Fruit fly (Drosophila melanogaster) whole organism, embryonic: Measurements from ENCODE around the gene CG12224.

Experiments
- Atf6 ChIP-seq: fragments of 200-800 bp; sonication (Bioruptor generic); IDR thresholded peaks from 2 replicates; pipeline ENCODE4 v1.3.6; 2022; ENCODE audit warnings: missing biosample characterization, missing genetic modification characterization
- CG10543 ChIP-seq: fragments of 200-800 bp; sonication (Bioruptor generic); optimal IDR thresholded peaks from 3 replicates; lab custom pipeline; 2017; ENCODE audit warnings: missing biosample characterization, mild to moderate bottlenecking, missing genetic modification characterization, moderate library complexity
- CG10654 ChIP-seq: fragments of 200-800 bp; sonication (Bioruptor generic); optimal IDR thresholded peaks from 2 replicates; lab custom pipeline; 2016; ENCODE audit warnings: missing biosample characterization, missing genetic modification characterization
- CG11247 ChIP-seq: fragments of 200-800 bp; sonication (Bioruptor generic); IDR thresholded peaks from 2 replicates; pipeline ENCODE4 v1.3.6; 2022; ENCODE audit warnings: missing biosample characterization, missing genetic modification characterization
- CG13287 ChIP-seq: fragments of 200-800 bp; sonication (Bioruptor generic); IDR thresholded peaks from 2 replicates; pipeline ENCODE4 v1.3.6; 2022; ENCODE audit warnings: missing biosample characterization, missing genetic modification characterization; ENCODE audit not compliant: partially characterized antibody
- CG14710 ChIP-seq: fragments of 200-800 bp; sonication (Bioruptor generic); optimal IDR thresholded peaks from 3 replicates; lab custom pipeline; 2019; ENCODE audit warnings: missing biosample characterization, mild to moderate bottlenecking, missing genetic modification characterization, moderate library complexity
- CG17802 ChIP-seq: fragments of 200-800 bp; sonication (Bioruptor generic); optimal IDR thresholded peaks from 2 replicates; lab custom pipeline; 2018; ENCODE audit warnings: missing biosample characterization, mild to moderate bottlenecking, missing genetic modification characterization, moderate library complexity
- CG30431 ChIP-seq: fragments of 200-800 bp; sonication (Bioruptor generic); optimal IDR thresholded peaks from 2 replicates; lab custom pipeline; 2017; ENCODE audit warnings: missing biosample characterization, missing genetic modification characterization
- CG31388 ChIP-seq: fragments of 200-800 bp; sonication (Bioruptor generic); optimal IDR thresholded peaks from 2 replicates; lab custom pipeline; 2016; ENCODE audit warnings: missing biosample characterization, missing genetic modification characterization
- CG34376 ChIP-seq: fragments of 200-800 bp; sonication (Bioruptor generic); optimal IDR thresholded peaks from 2 replicates; lab custom pipeline; 2018; ENCODE audit warnings: missing biosample characterization, mild to moderate bottlenecking, missing genetic modification characterization
- CG42726 ChIP-seq: fragments of 200-800 bp; sonication (Bioruptor generic); IDR thresholded peaks from 2 replicates; pipeline ENCODE4 v1.3.6; 2022; ENCODE audit warnings: missing biosample characterization, missing genetic modification characterization; ENCODE audit not compliant: partially characterized antibody
- CG4617 ChIP-seq: fragments of 200-800 bp; sonication (Bioruptor generic); optimal IDR thresholded peaks from 3 replicates; lab custom pipeline; 2016; ENCODE audit warnings: missing biosample characterization, missing genetic modification characterization, borderline replicate concordance
- CG5245 ChIP-seq: fragments of 200-800 bp; sonication (Bioruptor generic); optimal IDR thresholded peaks from 3 replicates; lab custom pipeline; 2016; ENCODE audit warnings: missing biosample characterization, missing genetic modification characterization
- CG6791 ChIP-seq: fragments of 200-800 bp; sonication (Bioruptor generic); IDR thresholded peaks from 3 replicates; pipeline ENCODE4 v1.3.6; 2022; ENCODE audit warnings: missing biosample characterization, missing genetic modification characterization; ENCODE audit not compliant: partially characterized antibody
- CG8089 ChIP-seq: fragments of 200-800 bp; sonication (Bioruptor generic); optimal IDR thresholded peaks from 3 replicates; lab custom pipeline; 2016; ENCODE audit warnings: missing biosample characterization, missing genetic modification characterization
- CG9817 ChIP-seq: fragments of 200-800 bp; sonication (Bioruptor generic); optimal IDR thresholded peaks from 2 replicates; lab custom pipeline; 2018; ENCODE audit warnings: missing biosample characterization, mild to moderate bottlenecking, missing genetic modification characterization, moderate library complexity
- E2f1 ChIP-seq: fragments of 200-800 bp; sonication (Bioruptor generic); IDR thresholded peaks from 2 replicates; pipeline ENCODE4 v1.3.6; 2022; ENCODE audit warnings: missing biosample characterization, missing genetic modification characterization
- Ets65A ChIP-seq: fragments of 200-800 bp; sonication (Bioruptor generic); peaks from one replicate; lab custom pipeline; 2016; ENCODE audit warnings: missing biosample characterization, missing genetic modification characterization
- Ets97D ChIP-seq: fragments of 200-800 bp; sonication (Bioruptor generic); optimal IDR thresholded peaks from 3 replicates; lab custom pipeline; 2016; ENCODE audit warnings: missing biosample characterization, missing genetic modification characterization
- Med ChIP-seq: fragments of 200-800 bp; sonication (Bioruptor generic); peaks from one replicate; lab custom pipeline; 2016; ENCODE audit warnings: missing biosample characterization, missing genetic modification characterization, mild to moderate bottlenecking, inconsistent platforms, moderate library complexity
- Mes4 ChIP-seq: fragments of 200-800 bp; sonication (Bioruptor generic); optimal IDR thresholded peaks from 2 replicates; lab custom pipeline; 2016; ENCODE audit warnings: missing biosample characterization, missing genetic modification characterization
- Opbp ChIP-seq: fragments of 200-800 bp; sonication (Bioruptor generic); IDR thresholded peaks from 3 replicates; pipeline ENCODE4 v1.3.6; 2022; ENCODE audit warnings: missing biosample characterization, missing genetic modification characterization; ENCODE audit not compliant: partially characterized antibody
- Scr ChIP-seq: fragments of 200-800 bp; sonication (Bioruptor generic); IDR thresholded peaks from 2 replicates; pipeline ENCODE4 v1.3.6; 2022; ENCODE audit warnings: missing biosample characterization, missing genetic modification characterization; ENCODE audit not compliant: partially characterized antibody
- Trl ChIP-seq, 3 experiments: fragments of >200 bp in 2 of 3; fragments of 200-800 bp in 1 of 3; sonication (Bioruptor generic) in 1 of 3; optimal IDR thresholded peaks; 2 replicates in 1 of 3; 3 replicates in 2 of 3; lab custom pipeline; 2016 to 2017; ENCODE audit warnings: missing biosample characterization in 1 of 3, missing genetic modification characterization in 1 of 3
- abd-A ChIP-seq: fragments of 200-800 bp; sonication (Bioruptor generic); optimal IDR thresholded peaks from 3 replicates; lab custom pipeline; 2019; ENCODE audit warnings: missing biosample characterization, mild to moderate bottlenecking, missing genetic modification characterization, moderate library complexity
- az2 ChIP-seq: fragments of 200-800 bp; sonication (Bioruptor generic); optimal IDR thresholded peaks from 3 replicates; lab custom pipeline; 2016; ENCODE audit warnings: missing biosample characterization, missing genetic modification characterization
- bbx ChIP-seq: fragments of 200-800 bp; sonication (Bioruptor generic); IDR thresholded peaks from 2 replicates; pipeline ENCODE4 v1.3.6; 2022; ENCODE audit warnings: missing biosample characterization, missing genetic modification characterization; ENCODE audit not compliant: partially characterized antibody
- bigmax ChIP-seq: fragments of 200-800 bp; sonication (Bioruptor generic); optimal IDR thresholded peaks from 2 replicates; lab custom pipeline; 2018; ENCODE audit warnings: missing biosample characterization, mild to moderate bottlenecking, missing genetic modification characterization
- btn ChIP-seq: fragments of 200-800 bp; sonication (Bioruptor generic); optimal IDR thresholded peaks from 2 replicates; lab custom pipeline; 2016; ENCODE audit warnings: missing biosample characterization, missing genetic modification characterization
- cato ChIP-seq: fragments of 200-800 bp; sonication (Bioruptor generic); optimal IDR thresholded peaks from 2 replicates; lab custom pipeline; 2016; ENCODE audit warnings: missing biosample characterization, missing genetic modification characterization, borderline replicate concordance
- caup ChIP-seq: fragments of 200-800 bp; sonication (Bioruptor generic); optimal IDR thresholded peaks from 3 replicates; lab custom pipeline; 2017; ENCODE audit warnings: missing biosample characterization, mild to moderate bottlenecking, missing genetic modification characterization, moderate library complexity; ENCODE audit not compliant: severe bottlenecking
- fd3F ChIP-seq: fragments of 200-800 bp; sonication (Bioruptor generic); optimal IDR thresholded peaks from 2 replicates; lab custom pipeline; 2018; ENCODE audit warnings: missing biosample characterization, mild to moderate bottlenecking, missing genetic modification characterization, moderate library complexity
- grau ChIP-seq: fragments of 200-800 bp; optimal IDR thresholded peaks from 3 replicates; lab custom pipeline; 2019; ENCODE audit warnings: missing biosample characterization, mild to moderate bottlenecking, missing genetic modification characterization, moderate library complexity
- gsb ChIP-seq: fragments of 200-800 bp; sonication (Bioruptor generic); IDR thresholded peaks from 2 replicates; pipeline ENCODE4 v1.3.6; 2022; ENCODE audit warnings: missing biosample characterization, missing genetic modification characterization
- h ChIP-seq: fragments of >200 bp; optimal IDR thresholded peaks from 2 replicates; lab custom pipeline; 2017
- ham ChIP-seq: fragments of 200-800 bp; sonication (Bioruptor generic); IDR thresholded peaks from 2 replicates; pipeline ENCODE4 v1.3.6; 2022; ENCODE audit warnings: missing biosample characterization, missing genetic modification characterization
- jigr1 ChIP-seq: fragments of 200-800 bp; sonication (Bioruptor generic); IDR thresholded peaks from 3 replicates; pipeline ENCODE4 v1.3.6; 2022; ENCODE audit warnings: missing biosample characterization, missing genetic modification characterization
- jumu ChIP-seq: fragments of 200-800 bp; sonication (Bioruptor generic); optimal IDR thresholded peaks from 3 replicates; lab custom pipeline; 2016; ENCODE audit warnings: missing biosample characterization, missing genetic modification characterization
- klu ChIP-seq: fragments of 200-800 bp; sonication (Bioruptor generic); IDR thresholded peaks from 2 replicates; pipeline ENCODE4 v1.3.6; 2022; ENCODE audit warnings: missing biosample characterization, missing genetic modification characterization
- lbe ChIP-seq: fragments of 200-800 bp; sonication (Bioruptor generic); optimal IDR thresholded peaks from 2 replicates; lab custom pipeline; 2016; ENCODE audit warnings: missing biosample characterization, mild to moderate bottlenecking, missing genetic modification characterization
- repo ChIP-seq: fragments of 200-800 bp; sonication (Bioruptor generic); optimal IDR thresholded peaks from 2 replicates; lab custom pipeline; 2016; ENCODE audit warnings: missing biosample characterization, missing genetic modification characterization
- salm ChIP-seq: fragments of 200-800 bp; sonication (Bioruptor generic); optimal IDR thresholded peaks from 2 replicates; lab custom pipeline; 2018; ENCODE audit warnings: missing biosample characterization, mild to moderate bottlenecking, missing genetic modification characterization
- slbo ChIP-seq: fragments of 200-800 bp; sonication (Bioruptor generic); IDR thresholded peaks from 2 replicates; pipeline ENCODE4 v1.3.6; 2022; ENCODE audit warnings: missing biosample characterization, missing genetic modification characterization
- sna ChIP-seq: fragments of 200-800 bp; sonication (Bioruptor generic); IDR thresholded peaks from 2 replicates; pipeline ENCODE4 v1.3.6; 2022; ENCODE audit warnings: missing biosample characterization, missing genetic modification characterization; ENCODE audit not compliant: partially characterized antibody
- sqz ChIP-seq: fragments of 200-800 bp; sonication (Bioruptor generic); optimal IDR thresholded peaks from 3 replicates; lab custom pipeline; 2018; ENCODE audit warnings: missing biosample characterization, mild to moderate bottlenecking, missing genetic modification characterization
- sr ChIP-seq: fragments of 200-800 bp; sonication (Bioruptor generic); IDR thresholded peaks from 3 replicates; pipeline ENCODE4 v1.3.6; 2022; ENCODE audit warnings: missing biosample characterization, missing genetic modification characterization
- sug ChIP-seq: fragments of 200-800 bp; optimal IDR thresholded peaks from 2 replicates; lab custom pipeline; 2019; ENCODE audit warnings: missing biosample characterization, mild to moderate bottlenecking, missing genetic modification characterization, moderate library complexity
- tio ChIP-seq: fragments of 200-800 bp; sonication (Bioruptor generic); optimal IDR thresholded peaks from 2 replicates; lab custom pipeline; 2017; ENCODE audit warnings: missing biosample characterization, missing genetic modification characterization, inconsistent platforms
- toy ChIP-seq: fragments of 200-800 bp; sonication (Bioruptor generic); IDR thresholded peaks from 2 replicates; pipeline ENCODE4 v1.3.6; 2022; ENCODE audit warnings: missing biosample characterization, missing genetic modification characterization
- trem ChIP-seq: fragments of 200-800 bp; optimal IDR thresholded peaks from 3 replicates; lab custom pipeline; 2019; ENCODE audit warnings: missing biosample characterization, mild to moderate bottlenecking, missing genetic modification characterization, moderate library complexity
- zen2 ChIP-seq: fragments of 200-800 bp; sonication (Bioruptor generic); IDR thresholded peaks from 3 replicates; pipeline ENCODE4 v1.3.6; 2022; ENCODE audit warnings: missing biosample characterization, missing genetic modification characterization; ENCODE audit not compliant: partially characterized antibody

Gene CG12224

dm6 chr3R:11969217-11969616, 12.6 kb downstream of the CG12224 start (continued):
- TF ChIP-seq Ets65A (GFP tag; lab: Kevin White, UChicago) (no peak), CG30431 (GFP tag; lab: Kevin White, UChicago) (no peak), az2 (GFP tag; lab: Kevin White, UChicago) (no peak), CG14710 (tag; lab: Kevin White, UChicago) (no peak), jumu (GFP tag; lab: Kevin White, UChicago) (no peak), CG42726 (GFP tag; lab: Robert Waterston, UW) (no peak), Scr (GFP tag; lab: Robert Waterston, UW) (no peak), salm (tag; lab: Kevin White, UChicago) (no peak), repo (GFP tag; lab: Kevin White, UChicago) (no peak), ham (GFP tag; lab: Robert Waterston, UW) (no peak), bbx (GFP tag; lab: Robert Waterston, UW) (no peak), tio (GFP tag; lab: Kevin White, UChicago) (peak; percentile 16), toy (GFP tag; lab: Robert Waterston, UW) (no peak), lbe (no peak), sug (tag; lab: Kevin White, UChicago) (no peak), sr (GFP tag; lab: Robert Waterston, UW) (no peak), CG5245 (GFP tag; lab: Kevin White, UChicago) (no peak), btn (GFP tag; lab: Kevin White, UChicago) (no peak), slbo (peak; percentile 43), Trl (optimal IDR thresholded peaks at IDR 0.05; lab: Kevin White, UChicago) (no peak), Trl (GFP tag; optimal IDR thresholded peaks at IDR 0.05; lab: Kevin White, UChicago) (no peak), h (lab: Kevin White, UChicago) (no peak), zen2 (GFP tag; lab: Robert Waterston, UW) (no peak), Opbp (GFP tag; lab: Robert Waterston, UW) (no peak), E2f1 (no peak), klu (no peak), CG10654 (GFP tag; lab: Kevin White, UChicago) (no peak), Med (peak; percentile 80), CG31388 (GFP tag; lab: Kevin White, UChicago) (no peak), grau (tag; lab: Kevin White, UChicago) (peak; percentile 79), fd3F (GFP tag; lab: Kevin White, UChicago) (peak; percentile 1), CG6791 (GFP tag; lab: Robert Waterston, UW) (no peak), abd-A (no peak), bigmax (no peak), Atf6 (GFP tag; lab: Robert Waterston, UW) (peak; percentile 59; the same call in 1 of the 2 replicates), CG8089 (GFP tag; lab: Kevin White, UChicago) (no peak), gsb (no peak), caup (GFP tag; lab: Kevin White, UChicago) (no peak), jigr1 (no peak), sqz (GFP tag; lab: Kevin White, UChicago) (no peak), CG10543 (GFP tag; lab: Kevin White, UChicago) (no peak), cato (GFP tag; lab: Kevin White, UChicago) (no peak), Mes4 (GFP tag; lab: Kevin White, UChicago) (no peak), Ets97D (GFP tag; lab: Kevin White, UChicago) (no peak), trem (tag; lab: Kevin White, UChicago) (no peak), CG13287 (no peak), CG34376 (GFP tag; lab: Kevin White, UChicago) (no peak), CG17802 (tag; lab: Kevin White, UChicago) (no peak), CG9817 (tag; lab: Kevin White, UChicago) (peak; percentile 24), CG4617 (GFP tag; lab: Kevin White, UChicago) (no peak), sna (GFP tag; lab: Robert Waterston, UW) (no peak), CG11247 (GFP tag; lab: Robert Waterston, UW) (no peak)
